Worm (Caenorhabditis elegans) whole organism, L2 larva: ENCODE results near the gene slc-36.3.

Experiments
- C34F6.9 ChIP-seq: fragments of 150-350 bp; optimal IDR thresholded peaks from 2 replicates; lab custom pipeline; 2014; ENCODE audit warnings: missing biosample characterization, missing genetic modification characterization
- R02D3.7 ChIP-seq: fragments of 150-350 bp; optimal IDR thresholded peaks from 2 replicates; lab custom pipeline; 2014; ENCODE audit warnings: missing biosample characterization, missing genetic modification characterization
- Y55F3AM.14 ChIP-seq: fragments of 200-800 bp; sonication (Bioruptor generic); optimal IDR thresholded peaks from 2 replicates; lab custom pipeline; 2018; ENCODE audit warnings: mild to moderate bottlenecking, missing genetic modification characterization, missing compliant biosample characterization
- ZK546.5 ChIP-seq: sonication (generic microtip); optimal IDR thresholded peaks from 2 replicates; lab custom pipeline; 2017; ENCODE audit warnings: missing biosample characterization, missing genetic modification characterization
- alr-1 ChIP-seq: fragments of 150-350 bp; optimal IDR thresholded peaks from 2 replicates; lab custom pipeline; 2014; ENCODE audit warnings: missing biosample characterization, missing genetic modification characterization
- aly-2 ChIP-seq: fragments of 150-350 bp; optimal IDR thresholded peaks from 2 replicates; lab custom pipeline; 2014; ENCODE audit warnings: missing biosample characterization, missing genetic modification characterization
- blmp-1 ChIP-seq: sonication (generic microtip); optimal IDR thresholded peaks from 2 replicates; lab custom pipeline; 2017; ENCODE audit warnings: missing genetic modification characterization, mild to moderate bottlenecking, missing compliant biosample characterization, antibody characterized with exemption, moderate library complexity; ENCODE audit not compliant: insufficient read depth
- ceh-16 ChIP-seq: fragments of 150-350 bp; optimal IDR thresholded peaks from 2 replicates; lab custom pipeline; 2014; ENCODE audit warnings: missing biosample characterization, missing genetic modification characterization
- ceh-82 ChIP-seq: fragments of 150-350 bp; optimal IDR thresholded peaks from 2 replicates; lab custom pipeline; 2014; ENCODE audit warnings: missing biosample characterization, missing genetic modification characterization
- crh-2 ChIP-seq: sonication (generic microtip); optimal IDR thresholded peaks from 2 replicates; lab custom pipeline; 2017; ENCODE audit warnings: missing biosample characterization, missing genetic modification characterization
- dmd-4 ChIP-seq: sonication (generic microtip); optimal IDR thresholded peaks from 2 replicates; lab custom pipeline; 2017; ENCODE audit warnings: missing biosample characterization, missing genetic modification characterization
- elt-1 ChIP-seq: fragments of 150-350 bp; optimal IDR thresholded peaks from 2 replicates; lab custom pipeline; 2014; ENCODE audit warnings: missing biosample characterization, missing genetic modification characterization
- elt-3 ChIP-seq: sonication (generic microtip); optimal IDR thresholded peaks from 2 replicates; lab custom pipeline; 2017; ENCODE audit warnings: missing biosample characterization, missing genetic modification characterization
- fos-1 ChIP-seq: fragments of 150-350 bp; optimal IDR thresholded peaks from 2 replicates; lab custom pipeline; 2014; ENCODE audit warnings: missing biosample characterization, missing genetic modification characterization
- gmeb-1 ChIP-seq: fragments of 150-350 bp; optimal IDR thresholded peaks from 2 replicates; lab custom pipeline; 2014; ENCODE audit warnings: missing biosample characterization, missing genetic modification characterization
- lin-13 ChIP-seq: fragments of 150-350 bp; optimal IDR thresholded peaks from 2 replicates; lab custom pipeline; 2014; ENCODE audit warnings: missing biosample characterization, missing genetic modification reagents, missing genetic modification characterization
- lin-39 ChIP-seq: fragments of 150-350 bp; optimal IDR thresholded peaks from 2 replicates; lab custom pipeline; 2014; ENCODE audit warnings: missing biosample characterization, missing genetic modification reagents, missing genetic modification characterization
- lsy-2 ChIP-seq, 2 experiments: fragments of 150-350 bp in 1 of 2; sonication (generic microtip) in 1 of 2; optimal IDR thresholded peaks; 2 replicates each; lab custom pipeline; 2014 to 2017; ENCODE audit warnings: missing biosample characterization in 2 of 2, missing genetic modification characterization in 2 of 2
- mbf-1 ChIP-seq: sonication (generic microtip); optimal IDR thresholded peaks from 2 replicates; lab custom pipeline; 2017; ENCODE audit warnings: missing biosample characterization, missing genetic modification characterization
- mdl-1 ChIP-seq, 2 experiments: fragments of 150-350 bp in 1 of 2; sonication (generic microtip) in 1 of 2; optimal IDR thresholded peaks; 2 replicates each; lab custom pipeline; 2017; ENCODE audit warnings: missing biosample characterization in 2 of 2, missing genetic modification characterization in 2 of 2
- nhr-10 ChIP-seq: sonication (generic microtip); optimal IDR thresholded peaks from 2 replicates; lab custom pipeline; 2017; ENCODE audit warnings: missing biosample characterization, missing genetic modification characterization
- nhr-11 ChIP-seq: fragments of 150-350 bp; optimal IDR thresholded peaks from 2 replicates; lab custom pipeline; 2014; ENCODE audit warnings: missing biosample characterization, missing genetic modification characterization
- nhr-12 ChIP-seq: fragments of 150-350 bp; optimal IDR thresholded peaks from 2 replicates; lab custom pipeline; 2014; ENCODE audit warnings: missing biosample characterization, missing genetic modification characterization
- nhr-129 ChIP-seq: fragments of 150-350 bp; optimal IDR thresholded peaks from 2 replicates; lab custom pipeline; 2014; ENCODE audit warnings: missing biosample characterization, missing genetic modification characterization
- nhr-21 ChIP-seq: fragments of 150-350 bp; optimal IDR thresholded peaks from 2 replicates; lab custom pipeline; 2014; ENCODE audit warnings: missing biosample characterization, missing genetic modification characterization
- nhr-23 ChIP-seq: fragments of 150-350 bp; optimal IDR thresholded peaks from 2 replicates; lab custom pipeline; 2014; ENCODE audit warnings: missing biosample characterization, missing genetic modification reagents, missing genetic modification characterization
- nhr-237 ChIP-seq: fragments of 150-350 bp; optimal IDR thresholded peaks from 2 replicates; lab custom pipeline; 2014; ENCODE audit warnings: missing biosample characterization, missing genetic modification characterization
- nhr-6 ChIP-seq: fragments of 150-350 bp; optimal IDR thresholded peaks from 2 replicates; lab custom pipeline; 2014; ENCODE audit warnings: missing biosample characterization, missing genetic modification characterization
- nhr-77 ChIP-seq: fragments of 150-350 bp; optimal IDR thresholded peaks from 2 replicates; lab custom pipeline; 2014; ENCODE audit warnings: missing biosample characterization, missing genetic modification characterization
- skn-1 ChIP-seq: sonication (generic microtip); optimal IDR thresholded peaks from 2 replicates; lab custom pipeline; 2017; ENCODE audit warnings: missing biosample characterization, missing genetic modification characterization
- sma-9 ChIP-seq, 2 experiments: fragments of 150-350 bp in 1 of 2; sonication (generic microtip) in 1 of 2; optimal IDR thresholded peaks; 2 replicates each; lab custom pipeline; 2014 to 2016; ENCODE audit warnings: missing genetic modification characterization in 2 of 2, mild to moderate bottlenecking in 1 of 2, missing biosample characterization in 1 of 2, missing compliant biosample characterization in 1 of 2, missing genetic modification reagents in 1 of 2, moderate library complexity in 1 of 2
- snpc-4 ChIP-seq: fragments of 150-350 bp; optimal IDR thresholded peaks from 2 replicates; lab custom pipeline; 2014; ENCODE audit warnings: missing biosample characterization, missing genetic modification characterization
- unc-55 ChIP-seq: fragments of 150-350 bp; sonication (generic microtip); optimal IDR thresholded peaks from 3 replicates; lab custom pipeline; 2014; ENCODE audit warnings: missing biosample characterization, missing genetic modification reagents, missing genetic modification characterization
- unc-62 ChIP-seq: fragments of 150-350 bp; optimal IDR thresholded peaks from 2 replicates; lab custom pipeline; 2014; ENCODE audit warnings: missing biosample characterization, missing genetic modification reagents, missing genetic modification characterization
- ztf-1 ChIP-seq: fragments of 200-800 bp; sonication (Bioruptor generic); conservative IDR thresholded peaks from 2 replicates; pipeline ENCODE4 v1.3.6; 2022; ENCODE audit warnings: missing genetic modification characterization, missing compliant biosample characterization
- ztf-11 ChIP-seq: sonication (generic microtip); optimal IDR thresholded peaks from 2 replicates; lab custom pipeline; 2017; ENCODE audit warnings: missing biosample characterization, missing genetic modification characterization

slc-36.3 gene

DNA sequence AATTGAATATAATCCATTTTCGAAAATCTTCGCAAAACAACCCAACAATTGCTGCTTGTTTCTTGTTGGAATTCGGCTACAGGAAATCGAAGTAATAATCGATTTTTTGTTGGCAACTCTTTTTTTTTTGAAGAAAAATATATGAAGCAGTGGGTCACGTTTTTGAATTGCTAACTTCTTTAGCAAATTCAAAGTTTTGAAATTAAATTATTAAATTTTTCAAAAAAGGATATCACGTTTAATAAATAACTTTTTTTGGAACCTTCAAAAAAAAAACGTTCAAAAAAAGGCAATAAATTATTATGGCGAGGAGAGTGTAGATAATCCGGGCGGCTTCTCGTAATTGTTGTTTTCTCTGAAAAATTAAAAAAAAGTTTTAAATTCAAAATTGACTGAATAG is 7.8 kb downstream of the slc-36.3 start, which contains the start of gene Y38H6C.15:
TSS of gene Y38H6C.15 (minus strand) at position 101 of the 400 bp plus-strand sequence.
- TF ChIP-seq nhr-11 (tag; lab: Kevin White, UChicago) (no peak), unc-62 (GFP tag; lab: Kevin White, UChicago) (no peak), crh-2 (tag; lab: Kevin White, UChicago) (no peak), lin-13 (no peak), dmd-4 (tag; lab: Kevin White, UChicago) (no peak), Y55F3AM.14 (GFP tag; lab: Kevin White, UChicago) (no peak), nhr-23 (tag; lab: Kevin White, UChicago) (no peak), sma-9 (GFP tag; optimal IDR thresholded peaks at IDR 0.05; lab: Kevin White, UChicago) (no peak), sma-9 (tag; optimal IDR thresholded peaks at IDR 0.05; lab: Kevin White, UChicago) (no peak), elt-3 (tag; lab: Kevin White, UChicago) (no peak), ztf-11 (tag; lab: Kevin White, UChicago) (no peak), skn-1 (tag; lab: Kevin White, UChicago) (no peak), nhr-129 (tag; lab: Kevin White, UChicago) (no peak), ztf-1 (no peak), nhr-77 (tag; lab: Kevin White, UChicago) (no peak), nhr-10 (tag; lab: Kevin White, UChicago) (no peak), C34F6.9 (no peak), ceh-16 (tag; lab: Kevin White, UChicago) (no peak)

DNA sequence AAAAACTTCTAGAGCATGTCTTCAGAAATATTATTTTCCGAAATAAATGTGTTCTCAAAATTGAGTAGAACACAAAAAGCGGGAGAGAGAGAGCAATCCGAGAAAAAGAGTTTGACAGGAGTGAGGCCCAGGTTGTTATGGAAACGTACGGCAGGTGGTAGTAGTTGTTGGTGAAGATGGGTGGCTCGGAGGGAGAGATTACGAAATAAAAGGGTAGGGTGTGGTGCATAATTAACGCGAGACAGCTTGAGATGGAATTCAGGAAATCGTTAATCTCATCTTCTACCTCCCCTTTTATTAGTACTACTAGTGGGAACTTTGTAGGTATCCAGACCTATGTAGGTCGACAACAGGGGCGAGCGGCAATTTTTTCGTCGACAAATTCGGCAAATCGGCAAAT is 9.9 kb downstream of the slc-36.3 start, which contains the start of gene famh-161:
TSS of gene famh-161 (minus strand) at position 101 of the 400 bp plus-strand sequence.
- TF ChIP-seq alr-1 (no peak), unc-62 (GFP tag; lab: Kevin White, UChicago) (no peak), mdl-1 (tag; optimal IDR thresholded peaks at IDR 0.05; lab: Kevin White, UChicago) (no peak), ceh-82 (tag; lab: Kevin White, UChicago) (no peak), sma-9 (GFP tag; optimal IDR thresholded peaks at IDR 0.05; lab: Kevin White, UChicago) (no peak), sma-9 (tag; optimal IDR thresholded peaks at IDR 0.05; lab: Kevin White, UChicago) (no peak), unc-55 (GFP tag; lab: Kevin White, UChicago) (no peak), nhr-10 (tag; lab: Kevin White, UChicago) (no peak), lsy-2 (tag; optimal IDR thresholded peaks at IDR 0.05; lab: Kevin White, UChicago) (no peak), ZK546.5 (tag; lab: Kevin White, UChicago) (no peak), blmp-1 (no peak), gmeb-1 (no peak), snpc-4 (tag; lab: Kevin White, UChicago) (no peak), mbf-1 (tag; lab: Kevin White, UChicago) (no peak), lin-39 (tag; lab: Kevin White, UChicago) (no peak), C34F6.9 (no peak), aly-2 (no peak), elt-1 (tag; lab: Kevin White, UChicago) (no peak), nhr-237 (tag; lab: Kevin White, UChicago) (no peak)

DNA sequence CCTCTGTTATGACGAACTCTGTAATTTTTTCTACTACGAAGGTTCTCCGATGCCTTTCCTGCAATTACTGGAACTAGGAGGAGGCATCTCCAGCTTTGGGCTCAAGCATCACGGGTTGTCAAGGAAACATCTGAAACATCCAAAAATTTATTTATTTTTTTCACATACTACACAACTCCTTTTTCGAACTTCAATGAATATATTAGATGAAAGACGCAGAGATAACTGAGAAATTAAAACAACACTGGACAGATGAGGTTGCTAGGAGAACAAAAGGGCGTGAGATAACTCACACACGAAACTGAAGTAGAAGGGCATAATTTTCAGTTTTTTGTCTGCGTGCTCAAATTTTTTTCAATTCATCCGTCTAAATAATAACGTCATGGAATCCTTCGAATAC is 16.5 kb downstream of the slc-36.3 start, which contains the start of gene Y38H6C.13:
TSS of gene Y38H6C.13 (plus strand) at position 301 of the 400 bp plus-strand sequence.
- TF ChIP-seq nhr-6 (tag; lab: Kevin White, UChicago) (no peak), elt-3 (tag; lab: Kevin White, UChicago) (no peak), crh-2 (tag; lab: Kevin White, UChicago) (no peak), nhr-21 (tag; lab: Kevin White, UChicago) (no peak), alr-1 (no peak), nhr-10 (tag; lab: Kevin White, UChicago) (no peak), R02D3.7 (tag; lab: Kevin White, UChicago) (no peak), nhr-12 (tag; lab: Kevin White, UChicago) (no peak)
- TF ChIP-seq, all 48 proteins: peak for 0

DNA sequence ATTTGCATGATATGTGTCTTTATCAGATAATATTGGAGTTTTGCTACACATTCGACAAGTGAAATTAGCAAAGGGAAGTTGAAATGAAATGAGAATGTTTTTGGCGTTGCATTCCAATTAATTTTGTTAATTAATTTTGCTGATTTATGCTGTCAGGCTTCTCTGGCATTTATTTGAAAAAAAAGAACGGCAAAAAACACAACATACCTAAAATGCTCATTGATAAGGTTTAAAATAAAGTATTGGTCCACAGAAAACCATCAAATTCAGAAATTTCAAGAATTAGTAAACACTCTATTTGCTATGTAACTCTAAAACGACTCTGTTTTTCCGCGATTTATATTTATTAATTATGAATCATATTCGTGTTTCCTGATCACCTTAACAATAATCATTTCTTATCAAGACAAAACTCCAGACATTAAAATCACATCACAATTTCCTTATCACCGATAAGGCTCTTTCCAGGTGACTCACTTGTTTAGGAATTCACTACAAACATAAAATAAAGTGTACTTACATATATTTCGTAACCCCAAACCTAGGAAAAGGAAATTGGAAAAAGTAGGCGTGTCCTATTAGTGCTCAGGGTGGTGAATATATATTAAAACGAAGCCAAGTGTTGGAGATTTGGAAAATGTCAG is 18.1 kb downstream of the slc-36.3 start, which contains the start of the genes srh-166 and Y38H6C.24:
TSS of gene srh-166 (minus strand) at position 51 of the 644 bp plus-strand sequence.
TSS of gene Y38H6C.24 (plus strand) at position 620 of the 644 bp plus-strand sequence.
- TF ChIP-seq crh-2 (tag; lab: Kevin White, UChicago) (no peak), Y55F3AM.14 (GFP tag; lab: Kevin White, UChicago) (no peak), fos-1 (tag; lab: Kevin White, UChicago) (peak; percentile 98), nhr-12 (tag; lab: Kevin White, UChicago) (no peak), ztf-11 (tag; lab: Kevin White, UChicago) (no peak), nhr-237 (tag; lab: Kevin White, UChicago) (no peak), gmeb-1 (peak; percentile 17), sma-9 (GFP tag; optimal IDR thresholded peaks at IDR 0.05; lab: Kevin White, UChicago) (peak; percentile 64), sma-9 (tag; optimal IDR thresholded peaks at IDR 0.05; lab: Kevin White, UChicago) (no peak)
